Worm (Caenorhabditis elegans) whole organism, L3 larva: ENCODE data around the gene Y76B12C.6.

Experiments
- R02D3.7 ChIP-seq: fragments of 150-350 bp; optimal IDR thresholded peaks from 2 replicates; lab custom pipeline; 2014; ENCODE audit warnings: missing biosample characterization, missing genetic modification characterization
- aly-2 ChIP-seq: fragments of 150-350 bp; optimal IDR thresholded peaks from 2 replicates; lab custom pipeline; 2014; ENCODE audit warnings: missing biosample characterization, missing genetic modification characterization
- ama-1 ChIP-seq: fragments of 150-350 bp; optimal IDR thresholded peaks from 2 replicates; lab custom pipeline; 2018
- ceh-16 ChIP-seq: sonication (generic microtip); optimal IDR thresholded peaks from 2 replicates; lab custom pipeline; 2017; ENCODE audit warnings: missing biosample characterization, missing genetic modification characterization
- ceh-9 ChIP-seq: sonication (generic microtip); optimal IDR thresholded peaks from 2 replicates; lab custom pipeline; 2018; ENCODE audit warnings: missing biosample characterization, missing genetic modification characterization
- daf-12 ChIP-seq: fragments of 150-350 bp; optimal IDR thresholded peaks from 2 replicates; lab custom pipeline; 2014; ENCODE audit warnings: missing biosample characterization, missing genetic modification reagents, missing genetic modification characterization
- egl-27 ChIP-seq: sonication (generic microtip); optimal IDR thresholded peaks from 4 replicates; lab custom pipeline; 2017; ENCODE audit warnings: missing biosample characterization, missing genetic modification reagents, missing genetic modification characterization
- elt-2 ChIP-seq: sonication (generic microtip); optimal IDR thresholded peaks from 2 replicates; lab custom pipeline; 2016; ENCODE audit warnings: missing genetic modification reagents, mild to moderate bottlenecking, missing genetic modification characterization, missing compliant biosample characterization
- elt-3 ChIP-seq, 3 experiments: fragments of 150-350 bp in 1 of 3; sonication (generic microtip) in 2 of 3; optimal IDR thresholded peaks; 2 replicates in 2 of 3; 4 replicates in 1 of 3; lab custom pipeline; 2014 to 2017; ENCODE audit warnings: missing biosample characterization in 3 of 3, missing genetic modification characterization in 3 of 3
- eor-1 ChIP-seq, 2 experiments: fragments of 150-350 bp; optimal IDR thresholded peaks; 2 replicates each; lab custom pipeline; 2014 to 2018; ENCODE audit warnings: missing biosample characterization in 2 of 2, missing genetic modification characterization in 2 of 2
- fkh-10 ChIP-seq: sonication (generic microtip); optimal IDR thresholded peaks from 2 replicates; lab custom pipeline; 2017; ENCODE audit warnings: missing biosample characterization, missing genetic modification reagents, missing genetic modification characterization
- fkh-2 ChIP-seq: fragments of 150-350 bp; optimal IDR thresholded peaks from 2 replicates; lab custom pipeline; 2014; ENCODE audit warnings: missing biosample characterization, missing genetic modification reagents, missing genetic modification characterization
- fos-1 ChIP-seq: fragments of 150-350 bp; optimal IDR thresholded peaks from 2 replicates; lab custom pipeline; 2014; ENCODE audit warnings: missing biosample characterization, missing genetic modification characterization
- hmg-11 ChIP-seq: sonication (generic microtip); optimal IDR thresholded peaks from 2 replicates; lab custom pipeline; 2016; ENCODE audit warnings: missing genetic modification characterization, missing compliant biosample characterization
- jun-1 ChIP-seq: fragments of 150-350 bp; optimal IDR thresholded peaks from 2 replicates; lab custom pipeline; 2014; ENCODE audit warnings: missing biosample characterization, missing genetic modification reagents, missing genetic modification characterization
- lin-15B ChIP-seq: fragments of 150-350 bp; optimal IDR thresholded peaks from 2 replicates; lab custom pipeline; 2014; ENCODE audit warnings: missing biosample characterization, missing genetic modification characterization
- nfya-1 ChIP-seq: sonication (generic microtip); optimal IDR thresholded peaks from 2 replicates; lab custom pipeline; 2017; ENCODE audit warnings: missing genetic modification characterization, mild to moderate bottlenecking, missing compliant biosample characterization, antibody characterized with exemption, moderate library complexity; ENCODE audit not compliant: insufficient read depth
- nhr-23 ChIP-seq: fragments of 150-350 bp; optimal IDR thresholded peaks from 2 replicates; lab custom pipeline; 2014; ENCODE audit warnings: missing biosample characterization, missing genetic modification reagents, missing genetic modification characterization
- nhr-237 ChIP-seq: fragments of 150-350 bp; optimal IDR thresholded peaks from 2 replicates; lab custom pipeline; 2014; ENCODE audit warnings: missing biosample characterization, missing genetic modification characterization
- nhr-25 ChIP-seq: sonication (generic microtip); optimal IDR thresholded peaks from 2 replicates; lab custom pipeline; 2017; ENCODE audit warnings: missing biosample characterization, missing genetic modification characterization
- nhr-76 ChIP-seq: fragments of 150-350 bp; sonication (generic microtip); optimal IDR thresholded peaks from 5 replicates; lab custom pipeline; 2014; ENCODE audit warnings: missing biosample characterization, missing genetic modification characterization
- nhr-77 ChIP-seq: fragments of 150-350 bp; optimal IDR thresholded peaks from 2 replicates; lab custom pipeline; 2014; ENCODE audit warnings: missing biosample characterization, missing genetic modification characterization
- pha-4 ChIP-seq: fragments of 150-350 bp; optimal IDR thresholded peaks from 2 replicates; lab custom pipeline; 2014; ENCODE audit warnings: missing biosample characterization, missing genetic modification reagents, missing genetic modification characterization
- pqm-1 ChIP-seq: fragments of 150-350 bp; optimal IDR thresholded peaks from 2 replicates; lab custom pipeline; 2017; ENCODE audit warnings: missing biosample characterization, missing genetic modification characterization, inconsistent platforms
- skn-1 ChIP-seq: fragments of 150-350 bp; optimal IDR thresholded peaks from 2 replicates; lab custom pipeline; 2014; ENCODE audit warnings: missing biosample characterization, missing genetic modification characterization
- snpc-4 ChIP-seq: fragments of 150-350 bp; optimal IDR thresholded peaks from 2 replicates; lab custom pipeline; 2014; ENCODE audit warnings: missing biosample characterization, missing genetic modification characterization
- tbx-2 ChIP-seq: sonication (generic microtip); optimal IDR thresholded peaks from 2 replicates; lab custom pipeline; 2016; ENCODE audit warnings: mild to moderate bottlenecking, missing genetic modification characterization, missing compliant biosample characterization
- unc-62 ChIP-seq: fragments of 150-350 bp; sonication (generic microtip); optimal IDR thresholded peaks from 4 replicates; lab custom pipeline; 2014; ENCODE audit warnings: missing biosample characterization, missing genetic modification reagents, missing genetic modification characterization
- zag-1 ChIP-seq: fragments of 150-350 bp; optimal IDR thresholded peaks from 2 replicates; lab custom pipeline; 2014; ENCODE audit warnings: missing biosample characterization, missing genetic modification characterization
- ztf-4 ChIP-seq: fragments of 150-350 bp; optimal IDR thresholded peaks from 2 replicates; lab custom pipeline; 2014; ENCODE audit warnings: missing biosample characterization, missing genetic modification characterization

Gene Y76B12C.6

ce11 chrIV:1952312-1952711, 28.9 kb upstream of the Y76B12C.6 start:
- TF ChIP-seq jun-1 (tag; lab: Kevin White, UChicago) (no peak), tbx-2 (no peak), daf-12 (tag; lab: Kevin White, UChicago) (no peak)
- TF ChIP-seq, all 47 proteins: peak for 0

- TF ChIP-seq pha-4 (tag; lab: Kevin White, UChicago) (peak; percentile 64), nhr-23 (tag; lab: Kevin White, UChicago) (peak; percentile 16), elt-2 (tag; lab: Kevin White, UChicago) (peak; percentile 13), nfya-1 (tag; lab: Kevin White, UChicago) (peak; percentile 55), lin-15B (tag; lab: Kevin White, UChicago) (peak; percentile 67), hmg-11 (tag; lab: Kevin White, UChicago) (peak; percentile 52), ceh-16 (tag; lab: Kevin White, UChicago) (no peak), R02D3.7 (tag; lab: Kevin White, UChicago) (peak; percentile 2), zag-1 (no peak), tbx-2 (no peak), skn-1 (tag; lab: Kevin White, UChicago) (peak; percentile 56), nhr-25 (tag; lab: Kevin White, UChicago) (no peak)
Measured at ce11 chrIV:1953132-1953629, 28.0 kb upstream of the Y76B12C.6 start, which contains the start of gene F52C12.2. F52C12.2 (plus strand) TSS chrIV:1953579.

- TF ChIP-seq fkh-10 (GFP tag; lab: Kevin White, UChicago) (no peak), nhr-76 (tag; lab: Kevin White, UChicago) (no peak), fos-1 (tag; lab: Kevin White, UChicago) (no peak), eor-1 (tag; optimal IDR thresholded peaks at IDR 0.05; lab: Kevin White, UChicago) (no peak), jun-1 (tag; lab: Kevin White, UChicago) (no peak), tbx-2 (no peak), elt-3 (tag; optimal IDR thresholded peaks at IDR 0.05; lab: Kevin White, UChicago) (no peak), pqm-1 (no peak), egl-27 (tag; lab: Kevin White, UChicago) (no peak), zag-1 (no peak), nfya-1 (tag; lab: Kevin White, UChicago) (no peak), fkh-2 (tag; lab: Kevin White, UChicago) (no peak), aly-2 (no peak), ama-1 (lab: Kevin White, UChicago) (no peak)
Measured at ce11 chrIV:1956411-1956810, 24.8 kb upstream of the Y76B12C.6 start, which contains the start of gene F52C12.6. F52C12.6 (plus strand) TSS chrIV:1956711.

ce11 chrIV:1959554-1959953, 21.6 kb upstream of the Y76B12C.6 start, which contains the start of gene tdpo-1:
tdpo-1 (plus strand) TSS chrIV:1959854.
- TF ChIP-seq tbx-2, result no peak
- no peak for TF ChIP-seq nhr-23 (tag; lab: Kevin White, UChicago)
- no peak for TF ChIP-seq pha-4 (tag; lab: Kevin White, UChicago)
- no peak for TF ChIP-seq ceh-9 (tag; lab: Kevin White, UChicago)
- no peak for TF ChIP-seq fkh-2 (tag; lab: Kevin White, UChicago)
- no peak for TF ChIP-seq nhr-237
- TF ChIP-seq nhr-77, result no peak
- no peak for TF ChIP-seq egl-27 (tag; lab: Kevin White, UChicago)
- TF ChIP-seq unc-62 (GFP tag; lab: Kevin White, UChicago), result no peak
- TF ChIP-seq elt-3 (tag; optimal IDR thresholded peaks at IDR 0.05; lab: Kevin White, UChicago), result no peak
- TF ChIP-seq snpc-4 (tag; lab: Kevin White, UChicago), result no peak

ce11 chrIV:1963247-1963646, 17.9 kb upstream of the Y76B12C.6 start, which contains the start of gene ulp-3:
ulp-3 (plus strand) TSS chrIV:1963634.
- no peak for TF ChIP-seq ztf-4 (tag; lab: Kevin White, UChicago)
- no peak for TF ChIP-seq R02D3.7 (tag; lab: Kevin White, UChicago)
- TF ChIP-seq hmg-11 (tag; lab: Kevin White, UChicago), result no peak

ce11 chrIV:1964057-1964456, 17.1 kb upstream of the Y76B12C.6 start:
- no peak for TF ChIP-seq egl-27 (tag; lab: Kevin White, UChicago)
- no peak for TF ChIP-seq pha-4 (tag; lab: Kevin White, UChicago)
- no peak for TF ChIP-seq R02D3.7 (tag; lab: Kevin White, UChicago)
- TF ChIP-seq daf-12 (tag; lab: Kevin White, UChicago), result no peak
- TF ChIP-seq nhr-25 (tag; lab: Kevin White, UChicago), result no peak
- no peak for TF ChIP-seq unc-62 (GFP tag; lab: Kevin White, UChicago)
- TF ChIP-seq elt-2 (tag; lab: Kevin White, UChicago), result no peak
